Fruit fly (Drosophila melanogaster) whole organism, adult: ENCODE results near the gene CG4455.

Source experiments
- CG11617 ChIP-seq: fragments of 200-800 bp; sonication (Bioruptor generic); optimal IDR thresholded peaks from 2 replicates; lab custom pipeline; 2017; ENCODE audit warnings: mild to moderate bottlenecking, missing biosample characterization, missing genetic modification reagents, missing genetic modification characterization
- CG7045 ChIP-seq: fragments of 200-800 bp; sonication (Bioruptor generic); optimal IDR thresholded peaks from 2 replicates; lab custom pipeline; 2017; ENCODE audit warnings: missing biosample characterization, mild to moderate bottlenecking, missing genetic modification characterization
- CG7101 ChIP-seq: fragments of 200-800 bp; sonication (Bioruptor generic); optimal IDR thresholded peaks from 2 replicates; lab custom pipeline; 2018; ENCODE audit warnings: missing biosample characterization, mild to moderate bottlenecking, missing genetic modification characterization, moderate library complexity
- Hr96 ChIP-seq: fragments of 200-800 bp; sonication (Bioruptor generic); optimal IDR thresholded peaks from 2 replicates; lab custom pipeline; 2016; ENCODE audit warnings: missing biosample characterization, missing genetic modification characterization
- Mnt ChIP-seq: fragments of 200-800 bp; sonication (Bioruptor generic); optimal IDR thresholded peaks from 2 replicates; lab custom pipeline; 2016; ENCODE audit warnings: missing biosample characterization, mild to moderate bottlenecking, missing genetic modification characterization
- bab1 ChIP-seq: fragments of 200-800 bp; sonication (Bioruptor generic); optimal IDR thresholded peaks from 3 replicates; lab custom pipeline; 2019; ENCODE audit warnings: missing biosample characterization, mild to moderate bottlenecking, missing genetic modification characterization, moderate library complexity
- cic ChIP-seq: fragments of 200-800 bp; sonication (Bioruptor generic); optimal IDR thresholded peaks from 2 replicates; lab custom pipeline; 2017; ENCODE audit warnings: missing biosample characterization, mild to moderate bottlenecking, missing genetic modification characterization, moderate library complexity
- cnc ChIP-seq, 2 experiments: fragments of >200 bp; optimal IDR thresholded peaks; 2 replicates each; lab custom pipeline; 2017
- kay ChIP-seq: fragments of 200-800 bp; sonication (Bioruptor generic); peaks from one replicate; lab custom pipeline; 2016; ENCODE audit warnings: missing biosample characterization, missing genetic modification characterization, borderline replicate concordance
- tj ChIP-seq: fragments of 200-800 bp; sonication (Bioruptor generic); optimal IDR thresholded peaks from 3 replicates; lab custom pipeline; 2017; ENCODE audit warnings: missing biosample characterization, mild to moderate bottlenecking, missing genetic modification characterization, moderate library complexity
- toe ChIP-seq: fragments of 200-800 bp; sonication (Bioruptor generic); optimal IDR thresholded peaks from 2 replicates; lab custom pipeline; 2016; ENCODE audit warnings: missing biosample characterization, missing genetic modification characterization

- TF ChIP-seq CG7101 (tag; lab: Kevin White, UChicago) (no peak), tj (no peak), cnc (optimal IDR thresholded peaks at IDR 0.05; lab: Kevin White, UChicago) (no peak), toe (GFP tag; lab: Kevin White, UChicago) (no peak), CG11617 (no peak), CG7045 (GFP tag; lab: Kevin White, UChicago) (no peak), bab1 (GFP tag; lab: Kevin White, UChicago) (no peak), Hr96 (GFP tag; lab: Kevin White, UChicago) (no peak), cic (GFP tag; lab: Kevin White, UChicago) (no peak), Mnt (no peak), kay (GFP tag; lab: Kevin White, UChicago) (no peak)
Observed at dm6 chr2L:16390803-16391202, 38.1 kb downstream of the CG4455 start.
